Fruit fly (Drosophila melanogaster) whole organism, adult: Measurements from ENCODE around the gene CG31948.

ENCODE experiments used
- CG11617 ChIP-seq: fragments of 200-800 bp; sonication (Bioruptor generic); optimal IDR thresholded peaks from 2 replicates; lab custom pipeline; 2017; ENCODE audit warnings: mild to moderate bottlenecking, missing biosample characterization, missing genetic modification reagents, missing genetic modification characterization
- CG12768 ChIP-seq: fragments of 200-800 bp; sonication (Bioruptor generic); optimal IDR thresholded peaks from 2 replicates; lab custom pipeline; 2017; ENCODE audit warnings: missing biosample characterization, missing genetic modification characterization, mild to moderate bottlenecking, moderate library complexity, missing genetic modification reagents
- CG14711 ChIP-seq: fragments of 200-800 bp; sonication (Bioruptor generic); optimal IDR thresholded peaks from 2 replicates; lab custom pipeline; 2018; ENCODE audit warnings: missing biosample characterization, mild to moderate bottlenecking, missing genetic modification characterization, moderate library complexity
- CG1620 ChIP-seq: fragments of 200-800 bp; sonication (Bioruptor generic); optimal IDR thresholded peaks from 2 replicates; lab custom pipeline; 2016; ENCODE audit warnings: missing biosample characterization, missing genetic modification characterization
- CG33017 ChIP-seq: fragments of 200-800 bp; sonication (Bioruptor generic); optimal IDR thresholded peaks from 2 replicates; lab custom pipeline; 2018; ENCODE audit warnings: missing biosample characterization, mild to moderate bottlenecking, missing genetic modification characterization, moderate library complexity
- CG5204 ChIP-seq: fragments of 200-800 bp; sonication (Bioruptor generic); optimal IDR thresholded peaks from 2 replicates; lab custom pipeline; 2016; ENCODE audit warnings: missing biosample characterization, missing genetic modification characterization
- CG7045 ChIP-seq: fragments of 200-800 bp; sonication (Bioruptor generic); optimal IDR thresholded peaks from 2 replicates; lab custom pipeline; 2017; ENCODE audit warnings: missing biosample characterization, mild to moderate bottlenecking, missing genetic modification characterization
- CG7101 ChIP-seq: fragments of 200-800 bp; sonication (Bioruptor generic); optimal IDR thresholded peaks from 2 replicates; lab custom pipeline; 2018; ENCODE audit warnings: missing biosample characterization, mild to moderate bottlenecking, missing genetic modification characterization, moderate library complexity
- Clk ChIP-seq: fragments of 200-800 bp; sonication (Bioruptor generic); optimal IDR thresholded peaks from 2 replicates; lab custom pipeline; 2017; ENCODE audit warnings: missing biosample characterization, missing genetic modification characterization
- Crg-1 ChIP-seq: fragments of 200-800 bp; sonication (Bioruptor generic); optimal IDR thresholded peaks from 2 replicates; lab custom pipeline; 2016; ENCODE audit warnings: missing biosample characterization, missing genetic modification characterization
- Hr96 ChIP-seq: fragments of 200-800 bp; sonication (Bioruptor generic); optimal IDR thresholded peaks from 2 replicates; lab custom pipeline; 2016; ENCODE audit warnings: missing biosample characterization, missing genetic modification characterization
- Mnt ChIP-seq: fragments of 200-800 bp; sonication (Bioruptor generic); optimal IDR thresholded peaks from 2 replicates; lab custom pipeline; 2016; ENCODE audit warnings: missing biosample characterization, mild to moderate bottlenecking, missing genetic modification characterization
- bab1 ChIP-seq: fragments of 200-800 bp; sonication (Bioruptor generic); optimal IDR thresholded peaks from 3 replicates; lab custom pipeline; 2019; ENCODE audit warnings: missing biosample characterization, mild to moderate bottlenecking, missing genetic modification characterization, moderate library complexity
- cic ChIP-seq: fragments of 200-800 bp; sonication (Bioruptor generic); optimal IDR thresholded peaks from 2 replicates; lab custom pipeline; 2017; ENCODE audit warnings: missing biosample characterization, mild to moderate bottlenecking, missing genetic modification characterization, moderate library complexity
- cnc ChIP-seq, 2 experiments: fragments of >200 bp; optimal IDR thresholded peaks; 2 replicates each; lab custom pipeline; 2017
- kay ChIP-seq: fragments of 200-800 bp; sonication (Bioruptor generic); peaks from one replicate; lab custom pipeline; 2016; ENCODE audit warnings: missing biosample characterization, missing genetic modification characterization, borderline replicate concordance
- ovo ChIP-seq: fragments of 200-800 bp; sonication (Bioruptor generic); optimal IDR thresholded peaks from 2 replicates; lab custom pipeline; 2016; ENCODE audit warnings: missing biosample characterization, missing genetic modification characterization
- pad ChIP-seq: fragments of 200-800 bp; sonication (Bioruptor generic); optimal IDR thresholded peaks from 3 replicates; lab custom pipeline; 2017; ENCODE audit warnings: missing biosample characterization, missing genetic modification characterization, mild to moderate bottlenecking, moderate library complexity, missing genetic modification reagents
- tj ChIP-seq: fragments of 200-800 bp; sonication (Bioruptor generic); optimal IDR thresholded peaks from 3 replicates; lab custom pipeline; 2017; ENCODE audit warnings: missing biosample characterization, mild to moderate bottlenecking, missing genetic modification characterization, moderate library complexity
- toe ChIP-seq: fragments of 200-800 bp; sonication (Bioruptor generic); optimal IDR thresholded peaks from 2 replicates; lab custom pipeline; 2016; ENCODE audit warnings: missing biosample characterization, missing genetic modification characterization

Gene CG31948

DNA sequence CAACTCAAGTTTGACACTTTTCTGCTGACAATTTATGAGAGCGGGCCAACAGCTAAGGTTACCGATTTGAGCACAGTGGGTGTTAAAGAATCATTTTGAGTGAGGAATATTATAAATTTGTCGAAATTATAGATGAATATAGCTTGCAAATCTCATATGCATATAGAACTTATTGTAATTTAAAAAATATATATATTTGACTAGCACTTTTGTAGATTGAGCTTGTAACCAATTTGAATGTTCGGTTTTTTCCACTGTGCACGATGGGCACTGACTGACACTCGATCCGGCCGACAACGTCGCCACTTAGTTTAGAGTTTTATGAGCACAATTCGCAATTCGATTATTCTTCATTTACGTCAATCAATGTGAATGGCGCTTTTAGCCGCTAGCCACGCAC is 18.1 kb downstream of the CG31948 start:
- TF ChIP-seq kay: no peak
- no peak for TF ChIP-seq CG12768
- no peak for TF ChIP-seq ovo (GFP tag; lab: Kevin White, UChicago)
- TF ChIP-seq Crg-1 (GFP tag; lab: Kevin White, UChicago): no peak
- no peak for TF ChIP-seq CG7045 (GFP tag; lab: Kevin White, UChicago)
- TF ChIP-seq Clk: no peak
- TF ChIP-seq CG5204 (GFP tag; lab: Kevin White, UChicago): no peak
- no peak for TF ChIP-seq toe (GFP tag; lab: Kevin White, UChicago)
- no peak for TF ChIP-seq CG11617
- no peak for TF ChIP-seq CG14711

DNA sequence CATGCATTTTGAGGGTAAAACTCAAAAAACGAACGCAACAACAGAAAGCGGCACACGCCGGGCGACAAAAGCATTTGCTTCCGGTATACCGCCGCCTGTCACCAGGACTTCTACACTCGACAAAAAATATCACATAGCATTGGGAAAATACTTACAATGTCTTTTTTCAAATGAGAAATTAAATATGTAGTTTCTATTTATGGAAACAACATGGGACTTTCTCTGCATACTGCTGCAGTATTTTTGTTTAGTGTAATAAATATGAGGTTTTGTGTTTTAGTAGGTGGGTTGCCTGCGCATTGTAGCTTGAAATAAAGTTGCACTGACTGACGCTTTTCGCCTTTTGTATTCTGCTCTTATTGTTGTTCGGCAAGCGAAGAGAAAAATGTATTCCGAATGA is 19.4 kb downstream of the CG31948 start:
- no peak for TF ChIP-seq CG14711
- TF ChIP-seq toe (GFP tag; lab: Kevin White, UChicago): no peak
- TF ChIP-seq cnc (optimal IDR thresholded peaks at IDR 0.05; lab: Kevin White, UChicago): no peak
- no peak for TF ChIP-seq ovo (GFP tag; lab: Kevin White, UChicago)
- TF ChIP-seq CG5204 (GFP tag; lab: Kevin White, UChicago): no peak
- TF ChIP-seq Mnt (GFP tag; lab: Kevin White, UChicago): no peak
- no peak for TF ChIP-seq CG1620
- TF ChIP-seq Clk: no peak
- no peak for TF ChIP-seq kay
- TF ChIP-seq tj: no peak
- no peak for TF ChIP-seq CG11617
- TF ChIP-seq CG12768: no peak
- no peak for TF ChIP-seq Hr96 (GFP tag; lab: Kevin White, UChicago)
- no peak for TF ChIP-seq CG7101 (tag; lab: Kevin White, UChicago)
- TF ChIP-seq CG7045 (GFP tag; lab: Kevin White, UChicago): no peak
- TF ChIP-seq Crg-1 (GFP tag; lab: Kevin White, UChicago): no peak
- TF ChIP-seq CG33017: no peak
- no peak for TF ChIP-seq pad

DNA sequence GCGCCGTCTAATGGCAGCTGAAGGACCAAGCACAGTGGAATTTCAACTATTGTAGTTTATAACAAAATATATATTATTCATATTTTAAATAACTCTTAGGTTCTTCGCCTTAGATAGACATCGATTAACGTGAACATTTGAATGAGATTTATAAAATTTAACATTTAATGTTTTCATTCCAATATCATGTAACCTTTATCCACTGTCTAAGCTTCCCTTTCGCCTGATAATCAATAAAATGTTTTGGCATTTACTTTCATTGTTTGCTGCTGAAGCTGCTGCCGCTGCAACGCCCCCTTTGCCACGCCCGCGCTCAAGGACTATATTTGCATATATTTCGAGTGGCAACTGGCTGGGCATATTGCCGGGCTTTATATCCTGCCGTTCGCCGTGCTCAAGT is 21.6 kb downstream of the CG31948 start:
- no peak for TF ChIP-seq CG7045 (GFP tag; lab: Kevin White, UChicago)
- TF ChIP-seq toe (GFP tag; lab: Kevin White, UChicago): no peak
- TF ChIP-seq CG11617: no peak
- no peak for TF ChIP-seq cic (GFP tag; lab: Kevin White, UChicago)
- TF ChIP-seq bab1 (GFP tag; lab: Kevin White, UChicago): no peak
- TF ChIP-seq CG1620: no peak
- TF ChIP-seq CG7101 (tag; lab: Kevin White, UChicago): no peak
- TF ChIP-seq pad: no peak
- TF ChIP-seq Crg-1 (GFP tag; lab: Kevin White, UChicago): no peak
- no peak for TF ChIP-seq CG33017
- TF ChIP-seq CG12768: no peak
- TF ChIP-seq CG14711: no peak
- no peak for TF ChIP-seq kay
- no peak for TF ChIP-seq Hr96 (GFP tag; lab: Kevin White, UChicago)
- TF ChIP-seq tj: no peak
- no peak for TF ChIP-seq Clk
- TF ChIP-seq ovo (GFP tag; lab: Kevin White, UChicago): no peak

DNA sequence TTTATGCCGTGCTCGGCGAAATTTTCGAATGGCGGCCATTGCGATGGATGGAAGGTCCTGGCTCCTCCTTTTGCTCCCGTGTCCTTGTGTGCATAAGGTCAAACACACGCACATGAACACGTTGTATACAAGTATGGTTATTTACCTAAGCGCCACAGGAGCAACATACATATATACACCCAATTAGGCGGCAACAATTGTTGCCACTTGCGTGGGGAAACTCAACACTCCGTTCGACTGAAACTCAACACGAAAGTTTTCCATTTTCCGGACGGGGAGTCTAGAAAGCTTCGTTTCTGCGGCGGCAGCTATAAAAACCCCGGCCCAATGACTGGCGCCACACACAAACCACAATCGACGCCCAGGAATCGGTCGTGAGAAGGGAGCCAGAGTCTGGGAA is 25.2 kb downstream of the CG31948 start, which contains the start of gene CG46448:
TSS of gene CG46448 (plus strand) at position 340 of the 400 bp plus-strand sequence.
- TF ChIP-seq Crg-1 (GFP tag; lab: Kevin White, UChicago) (no peak), cic (GFP tag; lab: Kevin White, UChicago) (no peak), CG7101 (tag; lab: Kevin White, UChicago) (no peak), CG14711 (no peak), toe (GFP tag; lab: Kevin White, UChicago) (no peak), kay (no peak), CG1620 (no peak), CG7045 (GFP tag; lab: Kevin White, UChicago) (no peak), CG33017 (no peak), Clk (no peak), Hr96 (GFP tag; lab: Kevin White, UChicago) (no peak), cnc (optimal IDR thresholded peaks at IDR 0.05; lab: Kevin White, UChicago) (no peak), CG12768 (no peak), pad (no peak), CG11617 (no peak), Mnt (GFP tag; lab: Kevin White, UChicago) (no peak), CG5204 (GFP tag; lab: Kevin White, UChicago) (no peak)

DNA sequence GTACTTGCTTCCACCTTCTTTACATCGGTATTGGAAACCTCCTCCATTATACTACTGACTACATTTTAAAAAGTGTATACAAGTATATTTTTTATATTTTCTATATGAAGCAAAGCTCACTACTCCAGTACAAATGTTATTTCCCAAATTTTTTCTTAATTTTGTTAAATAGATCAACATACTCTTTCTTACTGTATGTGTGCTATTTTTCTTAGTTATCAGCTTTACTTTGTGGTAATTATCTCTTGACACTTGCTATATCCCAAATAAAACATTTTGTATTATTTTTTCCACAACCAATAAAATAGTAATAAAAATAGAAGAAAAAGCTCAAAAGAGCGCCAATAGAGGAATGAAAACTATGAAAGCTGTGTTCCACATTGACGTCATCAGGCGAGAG is 25.9 kb downstream of the CG31948 start, which contains the start of gene CG43750:
TSS of gene CG43750 (minus strand) at position 101 of the 400 bp plus-strand sequence.
- TF ChIP-seq Clk (no peak), pad (no peak), ovo (GFP tag; lab: Kevin White, UChicago) (no peak), CG11617 (no peak), cic (GFP tag; lab: Kevin White, UChicago) (no peak), CG14711 (no peak), kay (no peak), toe (GFP tag; lab: Kevin White, UChicago) (no peak), bab1 (GFP tag; lab: Kevin White, UChicago) (no peak), tj (no peak), CG5204 (GFP tag; lab: Kevin White, UChicago) (no peak), CG1620 (no peak), CG7045 (GFP tag; lab: Kevin White, UChicago) (no peak), CG12768 (no peak), CG7101 (tag; lab: Kevin White, UChicago) (no peak), Mnt (GFP tag; lab: Kevin White, UChicago) (no peak)

DNA sequence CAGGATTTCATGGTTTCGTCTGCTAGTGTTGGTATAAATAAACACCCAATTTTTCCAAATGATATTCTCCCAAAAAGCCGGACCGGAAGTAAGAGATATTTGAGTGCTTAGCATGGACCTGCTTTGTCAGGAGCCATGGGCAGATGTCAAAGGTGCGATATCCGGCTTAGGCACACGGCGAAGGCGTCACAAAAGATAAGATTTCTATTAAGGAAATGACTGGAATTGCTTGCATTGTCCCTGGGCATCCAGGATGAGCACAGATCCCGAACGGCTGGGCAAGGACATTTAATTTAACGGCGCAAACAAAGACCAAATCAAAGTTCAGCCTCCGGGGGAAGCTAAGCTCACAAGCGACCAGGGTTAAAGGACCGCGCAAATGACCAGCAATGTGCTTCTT is 30.8 kb downstream of the CG31948 start, which contains the start of gene CG3557:
TSS of gene CG3557 (minus strand) at position 101 of the 400 bp plus-strand sequence.
- TF ChIP-seq pad (no peak), ovo (GFP tag; lab: Kevin White, UChicago) (no peak), CG14711 (no peak), bab1 (GFP tag; lab: Kevin White, UChicago) (no peak), Crg-1 (GFP tag; lab: Kevin White, UChicago) (no peak), Clk (no peak), Mnt (GFP tag; lab: Kevin White, UChicago) (no peak), tj (no peak), CG33017 (no peak)

DNA sequence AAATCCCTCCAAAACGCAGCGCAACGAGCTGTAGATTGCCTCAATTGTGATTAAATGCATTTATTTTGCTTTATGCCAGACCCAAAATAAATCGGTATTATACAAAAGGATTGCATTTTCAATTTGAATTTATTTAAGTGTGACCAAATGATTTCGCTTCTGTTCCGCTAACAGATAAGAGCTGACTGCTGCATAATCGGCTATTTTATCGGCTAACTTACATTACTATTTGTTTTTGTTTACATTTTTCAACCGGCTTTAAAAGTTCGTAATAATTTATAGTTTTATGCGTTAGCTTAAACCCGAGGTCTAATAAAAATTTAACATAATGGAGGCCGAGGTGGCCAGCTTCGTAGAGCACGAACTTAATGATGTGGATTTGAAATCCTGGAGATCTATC is 33.5 kb downstream of the CG31948 start, which contains the start of gene PIG-Wa:
TSS of gene PIG-Wa (plus strand) at position 232 of the 400 bp plus-strand sequence.
- TF ChIP-seq CG5204 (GFP tag; lab: Kevin White, UChicago) (no peak), kay (no peak), toe (GFP tag; lab: Kevin White, UChicago) (no peak), CG12768 (no peak), cic (GFP tag; lab: Kevin White, UChicago) (no peak), bab1 (GFP tag; lab: Kevin White, UChicago) (peak; percentile 18), Crg-1 (GFP tag; lab: Kevin White, UChicago) (no peak)
